Fruit fly (Drosophila melanogaster) whole organism, pupa: ENCODE data around the gene CG15347.

Experiments
- CG13204 ChIP-seq: fragments of 200-800 bp; sonication (Bioruptor generic); optimal IDR thresholded peaks from 2 replicates; lab custom pipeline; 2018; ENCODE audit warnings: missing biosample characterization, mild to moderate bottlenecking, missing genetic modification characterization, moderate library complexity
- CG14655 ChIP-seq: fragments of 200-800 bp; sonication (Bioruptor generic); optimal IDR thresholded peaks from 3 replicates; lab custom pipeline; 2017; ENCODE audit warnings: mild to moderate bottlenecking, missing biosample characterization, missing genetic modification reagents, missing genetic modification characterization
- CG17806 ChIP-seq: fragments of 200-800 bp; sonication (Bioruptor generic); optimal IDR thresholded peaks from 2 replicates; lab custom pipeline; 2018; ENCODE audit warnings: missing biosample characterization, mild to moderate bottlenecking, missing genetic modification characterization, moderate library complexity
- CG32121 ChIP-seq: fragments of 200-800 bp; sonication (Bioruptor generic); IDR thresholded peaks from 2 replicates; pipeline ENCODE4 v1.3.6; 2022; ENCODE audit warnings: missing biosample characterization, missing genetic modification characterization
- CG34367 ChIP-seq: fragments of 200-800 bp; sonication (Bioruptor generic); optimal IDR thresholded peaks from 2 replicates; lab custom pipeline; 2018; ENCODE audit warnings: missing biosample characterization, mild to moderate bottlenecking, missing genetic modification characterization
- CG4496 ChIP-seq: fragments of 200-800 bp; sonication (Bioruptor generic); IDR thresholded peaks from 3 replicates; pipeline ENCODE4 v1.3.6; 2022; ENCODE audit warnings: missing biosample characterization, missing genetic modification characterization
- CG8159 ChIP-seq: fragments of 200-800 bp; sonication (Bioruptor generic); optimal IDR thresholded peaks from 3 replicates; lab custom pipeline; 2018; ENCODE audit warnings: missing biosample characterization, mild to moderate bottlenecking, missing genetic modification characterization, moderate library complexity
- CG9948 ChIP-seq: fragments of 200-800 bp; sonication (Bioruptor generic); optimal IDR thresholded peaks from 2 replicates; lab custom pipeline; 2018; ENCODE audit warnings: missing biosample characterization, mild to moderate bottlenecking, missing genetic modification characterization, moderate library complexity
- D1 ChIP-seq: fragments of 200-800 bp; sonication (Bioruptor generic); optimal IDR thresholded peaks from 2 replicates; lab custom pipeline; 2018; ENCODE audit warnings: missing biosample characterization, mild to moderate bottlenecking, missing genetic modification characterization, moderate library complexity
- EcR ChIP-seq: fragments of 200-800 bp; sonication (Bioruptor generic); optimal IDR thresholded peaks from 3 replicates; lab custom pipeline; 2019; ENCODE audit warnings: missing biosample characterization, missing genetic modification characterization, mild to moderate bottlenecking, moderate library complexity, missing genetic modification reagents
- Ets98B ChIP-seq: fragments of 200-800 bp; sonication (Bioruptor generic); IDR thresholded peaks from 2 replicates; pipeline ENCODE4 v1.3.6; 2022; ENCODE audit warnings: missing biosample characterization, missing genetic modification characterization
- Pif1A ChIP-seq: fragments of 200-800 bp; sonication (Bioruptor generic); optimal IDR thresholded peaks from 3 replicates; lab custom pipeline; 2016; ENCODE audit warnings: missing biosample characterization, missing genetic modification characterization
- fd96Ca ChIP-seq: fragments of 200-800 bp; sonication (Bioruptor generic); IDR thresholded peaks from 3 replicates; pipeline ENCODE4 v1.3.6; 2022; ENCODE audit warnings: missing biosample characterization, missing genetic modification characterization
- rn ChIP-seq: fragments of 200-800 bp; sonication (Bioruptor generic); IDR thresholded peaks from 2 replicates; pipeline ENCODE4 v1.3.6; 2022; ENCODE audit warnings: missing biosample characterization, missing genetic modification characterization

DNA sequence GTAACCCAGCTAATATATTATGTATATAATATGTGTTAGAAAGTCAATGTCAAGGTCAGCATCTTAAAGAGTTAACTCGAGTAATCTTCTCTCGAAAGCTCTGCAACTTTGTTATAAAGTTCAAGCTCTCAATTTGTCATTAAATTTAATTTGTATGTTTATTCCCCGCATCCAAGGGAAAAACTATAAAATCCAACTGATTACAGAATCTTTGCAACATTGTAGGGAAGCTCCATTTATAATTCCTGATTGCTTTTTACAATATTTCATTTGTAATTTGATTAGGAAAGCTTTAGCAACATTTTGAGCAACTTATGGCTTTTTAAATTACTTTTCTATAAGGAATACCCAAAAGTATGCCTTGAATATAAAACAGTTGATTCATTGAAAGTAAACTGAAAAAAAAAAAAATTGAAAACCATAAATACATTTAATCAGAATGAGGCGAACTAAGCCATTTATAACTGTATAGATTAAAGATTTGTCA, 6.1 kb upstream of the CG15347 start:
- TF ChIP-seq rn (GFP tag; lab: Robert Waterston, UW) (no peak), Pif1A (GFP tag; lab: Kevin White, UChicago) (no peak), CG13204 (no peak), CG4496 (GFP tag; lab: Robert Waterston, UW) (no peak), CG14655 (GFP tag; lab: Kevin White, UChicago) (no peak), CG34367 (tag; lab: Kevin White, UChicago) (no peak), fd96Ca (GFP tag; lab: Robert Waterston, UW) (no peak), CG8159 (tag; lab: Kevin White, UChicago) (no peak), D1 (no peak), Ets98B (GFP tag; lab: Robert Waterston, UW) (no peak), CG17806 (tag; lab: Kevin White, UChicago) (no peak), EcR (no peak), CG9948 (tag; lab: Kevin White, UChicago) (no peak), CG32121 (GFP tag; lab: Robert Waterston, UW) (no peak)
